Fruit fly (Drosophila melanogaster) whole organism, prepupa: ENCODE data around the gene hwt.
A peak's percentile ranks its signal among the peaks of the same experiment; 100 is the strongest.

ENCODE experiments used
- Blimp-1 ChIP-seq: fragments of 200-800 bp; sonication (Bioruptor generic); optimal IDR thresholded peaks from 3 replicates; lab custom pipeline; 2017; ENCODE audit warnings: missing biosample characterization, missing genetic modification characterization, mild to moderate bottlenecking, moderate library complexity, missing genetic modification reagents
- CG10631 ChIP-seq: fragments of 200-800 bp; sonication (Bioruptor generic); optimal IDR thresholded peaks from 2 replicates; lab custom pipeline; 2016; ENCODE audit warnings: missing biosample characterization, missing genetic modification characterization
- CG10669 ChIP-seq: fragments of 200-800 bp; sonication (Bioruptor generic); optimal IDR thresholded peaks from 3 replicates; lab custom pipeline; 2018; ENCODE audit warnings: missing biosample characterization, mild to moderate bottlenecking, missing genetic modification characterization, moderate library complexity
- CG11294 ChIP-seq: fragments of 200-800 bp; sonication (Bioruptor generic); IDR thresholded peaks from 2 replicates; pipeline ENCODE4 v1.3.6; 2022; ENCODE audit warnings: missing biosample characterization, missing genetic modification characterization
- CG11902 ChIP-seq: fragments of 200-800 bp; sonication (Bioruptor generic); optimal IDR thresholded peaks from 3 replicates; lab custom pipeline; 2016; ENCODE audit warnings: missing biosample characterization, missing genetic modification characterization
- CG15336 ChIP-seq: fragments of 200-800 bp; sonication (Bioruptor generic); IDR thresholded peaks from 2 replicates; pipeline ENCODE4 v1.3.6; 2022; ENCODE audit warnings: missing biosample characterization, missing genetic modification characterization
- CG3032 ChIP-seq: fragments of 200-800 bp; optimal IDR thresholded peaks from 2 replicates; lab custom pipeline; 2019; ENCODE audit warnings: missing biosample characterization, mild to moderate bottlenecking, missing genetic modification characterization, moderate library complexity
- CG31627 ChIP-seq: fragments of 200-800 bp; sonication (Bioruptor generic); optimal IDR thresholded peaks from 3 replicates; lab custom pipeline; 2016; ENCODE audit warnings: missing biosample characterization, missing genetic modification characterization
- CG32006 ChIP-seq: fragments of 200-800 bp; sonication (Bioruptor generic); optimal IDR thresholded peaks from 3 replicates; lab custom pipeline; 2017; ENCODE audit warnings: missing biosample characterization, mild to moderate bottlenecking, missing genetic modification characterization
- CG34406 ChIP-seq: fragments of 200-800 bp; sonication (Bioruptor generic); optimal IDR thresholded peaks from 3 replicates; lab custom pipeline; 2016; ENCODE audit warnings: missing biosample characterization, missing genetic modification characterization
- CG3919 ChIP-seq: fragments of 200-800 bp; sonication (Bioruptor generic); optimal IDR thresholded peaks from 3 replicates; lab custom pipeline; 2016; ENCODE audit warnings: missing biosample characterization, missing genetic modification characterization
- CG4318 ChIP-seq: fragments of 200-800 bp; sonication (Bioruptor generic); optimal IDR thresholded peaks from 3 replicates; lab custom pipeline; 2017; ENCODE audit warnings: missing biosample characterization, mild to moderate bottlenecking, missing genetic modification characterization
- CG6163 ChIP-seq: fragments of 200-800 bp; sonication (Bioruptor generic); IDR thresholded peaks from 3 replicates; pipeline ENCODE4 v1.3.6; 2022; ENCODE audit warnings: missing biosample characterization, missing genetic modification characterization
- CG6276 ChIP-seq: fragments of 200-800 bp; sonication (Bioruptor generic); optimal IDR thresholded peaks from 2 replicates; lab custom pipeline; 2017; ENCODE audit warnings: missing biosample characterization, mild to moderate bottlenecking, missing genetic modification characterization
- CG6792 ChIP-seq: fragments of 200-800 bp; sonication (Bioruptor generic); optimal IDR thresholded peaks from 3 replicates; lab custom pipeline; 2016; ENCODE audit warnings: missing biosample characterization, missing genetic modification characterization
- CG6808 ChIP-seq: fragments of 200-800 bp; sonication (Bioruptor generic); optimal IDR thresholded peaks from 3 replicates; lab custom pipeline; 2017; ENCODE audit warnings: missing biosample characterization, missing genetic modification characterization, mild to moderate bottlenecking, moderate library complexity, missing genetic modification reagents
- CG6854 ChIP-seq: fragments of 200-800 bp; sonication (Bioruptor generic); optimal IDR thresholded peaks from 2 replicates; lab custom pipeline; 2017; ENCODE audit warnings: missing biosample characterization, mild to moderate bottlenecking, missing genetic modification characterization
- CG7368 ChIP-seq: fragments of 200-800 bp; sonication (Bioruptor generic); optimal IDR thresholded peaks from 3 replicates; lab custom pipeline; 2016; ENCODE audit warnings: missing biosample characterization, missing genetic modification characterization
- CG8119 ChIP-seq: fragments of 200-800 bp; sonication (Bioruptor generic); IDR thresholded peaks from 3 replicates; pipeline ENCODE4 v1.3.6; 2022; ENCODE audit warnings: missing biosample characterization, missing genetic modification characterization
- CG8632 ChIP-seq: fragments of 200-800 bp; sonication (Bioruptor generic); optimal IDR thresholded peaks from 3 replicates; lab custom pipeline; 2016; ENCODE audit warnings: missing biosample characterization, missing genetic modification characterization
- Eip75B ChIP-seq: fragments of 200-800 bp; sonication (Bioruptor generic); optimal IDR thresholded peaks from 3 replicates; lab custom pipeline; 2016; ENCODE audit warnings: missing biosample characterization, missing genetic modification characterization
- Eip78C ChIP-seq: fragments of 200-800 bp; sonication (Bioruptor generic); peaks from one replicate; lab custom pipeline; 2016; ENCODE audit warnings: missing biosample characterization, missing genetic modification characterization
- Eip93F ChIP-seq: fragments of 200-800 bp; sonication (Bioruptor generic); optimal IDR thresholded peaks from 2 replicates; lab custom pipeline; 2016; ENCODE audit warnings: missing biosample characterization, mild to moderate bottlenecking, missing genetic modification characterization
- Ets96B ChIP-seq: fragments of 200-800 bp; optimal IDR thresholded peaks from 2 replicates; lab custom pipeline; 2019; ENCODE audit warnings: missing biosample characterization, mild to moderate bottlenecking, missing genetic modification characterization, moderate library complexity
- Gug ChIP-seq: fragments of 200-800 bp; sonication (Bioruptor generic); IDR thresholded peaks from 2 replicates; pipeline ENCODE4 v1.3.6; 2022; ENCODE audit warnings: missing biosample characterization, missing genetic modification characterization
- Hr39 ChIP-seq: fragments of 200-800 bp; sonication (Bioruptor generic); optimal IDR thresholded peaks from 2 replicates; lab custom pipeline; 2016; ENCODE audit warnings: missing biosample characterization, missing genetic modification characterization
- Hr4 ChIP-seq: fragments of 200-800 bp; sonication (Bioruptor generic); optimal IDR thresholded peaks from 3 replicates; lab custom pipeline; 2016; ENCODE audit warnings: missing biosample characterization, missing genetic modification characterization
- Met ChIP-seq: fragments of 200-800 bp; sonication (Bioruptor generic); optimal IDR thresholded peaks from 3 replicates; lab custom pipeline; 2016; ENCODE audit warnings: missing biosample characterization, missing genetic modification characterization
- OdsH ChIP-seq: fragments of 200-800 bp; sonication (Bioruptor generic); optimal IDR thresholded peaks from 3 replicates; lab custom pipeline; 2016; ENCODE audit warnings: missing biosample characterization, missing genetic modification characterization
- Smox ChIP-seq: fragments of 200-800 bp; sonication (Bioruptor generic); optimal IDR thresholded peaks from 3 replicates; lab custom pipeline; 2016; ENCODE audit warnings: missing biosample characterization, missing genetic modification characterization
- Sox102F ChIP-seq: fragments of 200-800 bp; sonication (Bioruptor generic); optimal IDR thresholded peaks from 2 replicates; lab custom pipeline; 2016; ENCODE audit warnings: missing biosample characterization, mild to moderate bottlenecking, missing genetic modification characterization
- Sox15 ChIP-seq: fragments of 200-800 bp; sonication (Bioruptor generic); optimal IDR thresholded peaks from 3 replicates; lab custom pipeline; 2016; ENCODE audit warnings: missing biosample characterization, missing genetic modification characterization
- achi ChIP-seq: fragments of 200-800 bp; sonication (Bioruptor generic); optimal IDR thresholded peaks from 3 replicates; lab custom pipeline; 2016; ENCODE audit warnings: missing biosample characterization, missing genetic modification characterization
- acj6 ChIP-seq: fragments of 200-800 bp; sonication (Bioruptor generic); optimal IDR thresholded peaks from 3 replicates; lab custom pipeline; 2016; ENCODE audit warnings: missing biosample characterization, missing genetic modification characterization
- cyc ChIP-seq: fragments of 200-800 bp; sonication (Bioruptor generic); optimal IDR thresholded peaks from 3 replicates; lab custom pipeline; 2016; ENCODE audit warnings: missing biosample characterization, missing genetic modification characterization
- dac ChIP-seq: fragments of 200-800 bp; sonication (Bioruptor generic); optimal IDR thresholded peaks from 2 replicates; lab custom pipeline; 2017; ENCODE audit warnings: missing biosample characterization, mild to moderate bottlenecking, missing genetic modification characterization
- dsx ChIP-seq: fragments of 200-800 bp; optimal IDR thresholded peaks from 3 replicates; lab custom pipeline; 2019; ENCODE audit warnings: missing biosample characterization, mild to moderate bottlenecking, missing genetic modification characterization, moderate library complexity; ENCODE audit not compliant: poor library complexity, severe bottlenecking
- eg ChIP-seq: fragments of 200-800 bp; sonication (Bioruptor generic); IDR thresholded peaks from 3 replicates; pipeline ENCODE4 v1.3.6; 2022; ENCODE audit warnings: missing biosample characterization, missing genetic modification characterization
- esn ChIP-seq: fragments of 200-800 bp; sonication (Bioruptor generic); optimal IDR thresholded peaks from 2 replicates; lab custom pipeline; 2016; ENCODE audit warnings: missing biosample characterization, mild to moderate bottlenecking, missing genetic modification characterization, moderate library complexity
- fkh ChIP-seq: fragments of 200-800 bp; sonication (Bioruptor generic); optimal IDR thresholded peaks from 3 replicates; lab custom pipeline; 2017; ENCODE audit warnings: missing biosample characterization, mild to moderate bottlenecking, missing genetic modification characterization, moderate library complexity
- lz ChIP-seq: fragments of 200-800 bp; sonication (Bioruptor generic); optimal IDR thresholded peaks from 3 replicates; lab custom pipeline; 2016; ENCODE audit warnings: missing biosample characterization, missing genetic modification characterization
- net ChIP-seq: fragments of 200-800 bp; sonication (Bioruptor generic); optimal IDR thresholded peaks from 3 replicates; lab custom pipeline; 2016; ENCODE audit warnings: missing biosample characterization, missing genetic modification characterization
- pdm3 ChIP-seq: fragments of 200-800 bp; sonication (Bioruptor generic); optimal IDR thresholded peaks from 3 replicates; lab custom pipeline; 2016; ENCODE audit warnings: missing biosample characterization, missing genetic modification characterization
- salr ChIP-seq, 2 experiments: fragments of 200-800 bp; sonication (Bioruptor generic); optimal IDR thresholded peaks; 3 replicates each; lab custom pipeline; 2016 to 2018; ENCODE audit warnings: missing biosample characterization in 2 of 2, missing genetic modification characterization in 2 of 2, mild to moderate bottlenecking in 1 of 2
- ss ChIP-seq, 2 experiments: fragments of 200-800 bp; sonication (Bioruptor generic); optimal IDR thresholded peaks; 2 replicates in 1 of 2; 3 replicates in 1 of 2; lab custom pipeline; 2017 to 2018; ENCODE audit warnings: mild to moderate bottlenecking in 2 of 2, missing biosample characterization in 2 of 2, missing genetic modification characterization in 2 of 2, moderate library complexity in 1 of 2
- svp ChIP-seq: fragments of 200-800 bp; sonication (Bioruptor generic); peaks from one replicate; lab custom pipeline; 2016; ENCODE audit warnings: missing biosample characterization, missing genetic modification characterization
- vri ChIP-seq: fragments of 200-800 bp; sonication (Bioruptor generic); optimal IDR thresholded peaks from 3 replicates; lab custom pipeline; 2016; ENCODE audit warnings: missing biosample characterization, mild to moderate bottlenecking, missing genetic modification characterization

hwt gene

DNA sequence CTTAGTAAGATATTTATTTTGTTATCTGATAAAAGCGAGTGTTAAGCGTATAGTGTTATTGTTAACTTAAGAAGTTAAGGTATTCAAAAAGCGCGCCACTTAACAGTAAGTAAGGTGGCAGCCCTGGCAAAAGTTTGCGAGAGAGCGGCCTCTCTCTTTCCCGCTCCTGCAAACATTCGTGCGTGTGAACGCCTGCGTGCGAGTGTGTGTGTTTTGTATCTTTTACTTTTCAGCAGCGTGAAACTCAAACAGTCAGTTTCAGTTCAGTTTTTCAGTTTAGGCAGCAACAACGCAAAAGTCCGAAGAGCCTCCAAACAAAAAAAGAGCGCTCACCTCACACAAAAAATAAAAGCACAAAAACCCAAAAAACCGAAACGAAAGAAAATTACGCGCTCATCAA, 96.8 kb downstream of the hwt start (continued):
- no peak for TF ChIP-seq Eip93F (GFP tag; lab: Kevin White, UChicago)
- no peak for TF ChIP-seq CG7368 (GFP tag; lab: Kevin White, UChicago)
- no peak for TF ChIP-seq Blimp-1
- peak; percentile 17 for TF ChIP-seq Eip75B (GFP tag; lab: Kevin White, UChicago)
- TF ChIP-seq OdsH (GFP tag; lab: Kevin White, UChicago) = no peak
- TF ChIP-seq Met (GFP tag; lab: Kevin White, UChicago) = no peak
- TF ChIP-seq ss (GFP tag; optimal IDR thresholded peaks at IDR 0.05; lab: Kevin White, UChicago) = peak in 1 of 2 experiments; percentile 7
- peak; percentile 63; the same call in 2 of the 3 replicates for TF ChIP-seq eg (GFP tag; lab: Robert Waterston, UW)
- TF ChIP-seq CG6792 (GFP tag; lab: Kevin White, UChicago) = no peak
- no peak for TF ChIP-seq Sox15 (GFP tag; lab: Kevin White, UChicago)
- TF ChIP-seq Sox102F (GFP tag; lab: Kevin White, UChicago) = peak; percentile 22
- TF ChIP-seq CG15336 (GFP tag; lab: Robert Waterston, UW) = no peak
- TF ChIP-seq, all 60 proteins: peak for 11

DNA sequence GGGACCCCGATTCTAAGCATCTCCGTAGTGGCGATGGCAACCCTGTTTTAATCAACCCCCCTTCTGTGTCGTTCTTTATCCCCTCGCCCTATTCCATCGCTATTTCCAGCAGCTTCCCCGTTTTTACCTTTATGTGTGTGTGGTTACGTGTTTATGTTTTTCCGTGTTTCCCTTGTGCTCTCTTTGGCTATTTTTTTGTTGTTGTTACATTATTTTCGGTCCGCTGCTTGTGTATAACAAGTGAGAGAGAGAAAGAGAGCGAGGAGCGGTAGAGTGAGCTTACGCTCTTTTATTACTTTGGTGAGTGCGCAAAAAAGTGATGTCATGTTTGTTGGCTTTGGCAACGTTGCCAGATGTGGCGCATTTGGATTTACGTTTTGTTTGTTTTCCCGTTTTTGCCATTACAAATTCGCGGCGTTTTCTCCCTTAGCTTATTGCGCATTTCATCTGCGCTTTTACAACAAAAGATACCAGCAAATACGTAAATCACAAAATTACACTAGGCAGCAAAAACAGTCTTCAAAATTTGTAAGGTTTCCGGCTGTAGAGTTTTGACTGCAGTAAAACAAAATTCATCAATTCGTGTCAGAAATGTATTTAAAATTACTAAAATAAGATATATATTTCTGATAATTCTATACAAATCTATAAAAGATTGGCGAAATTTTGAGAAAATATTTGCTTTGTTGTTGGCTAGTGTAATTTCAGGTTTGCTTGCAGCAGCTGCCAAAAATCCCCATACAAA, 97.9 kb downstream of the hwt start:
- no peak for TF ChIP-seq dac (GFP tag; lab: Kevin White, UChicago)
- no peak for TF ChIP-seq CG11294 (GFP tag; lab: Robert Waterston, UW)
- TF ChIP-seq OdsH (GFP tag; lab: Kevin White, UChicago) = peak; percentile 23
- TF ChIP-seq CG6808 (GFP tag; lab: Kevin White, UChicago) = no peak
- peak; percentile 25 for TF ChIP-seq CG31627 (GFP tag; lab: Kevin White, UChicago)
- peak; percentile 32 for TF ChIP-seq CG6276
- TF ChIP-seq CG10631 = peak; percentile 11
- TF ChIP-seq dsx = no peak
- TF ChIP-seq CG6163 (GFP tag; lab: Robert Waterston, UW) = peak; percentile 56; the same call in 2 of the 3 replicates
- peak; percentile 34 for TF ChIP-seq CG10669 (GFP tag; lab: Kevin White, UChicago)
- TF ChIP-seq Gug (GFP tag; lab: Robert Waterston, UW) = peak; percentile 26; the same call in 1 of the 2 replicates
- TF ChIP-seq CG8632 (GFP tag; lab: Kevin White, UChicago) = peak; percentile 45
- TF ChIP-seq eg (GFP tag; lab: Robert Waterston, UW) = peak; percentile 59
- peak; percentile 43 for TF ChIP-seq achi
- no peak for TF ChIP-seq CG3919
- TF ChIP-seq Eip78C (GFP tag; lab: Kevin White, UChicago) = peak; percentile 65
- TF ChIP-seq pdm3 (GFP tag; lab: Kevin White, UChicago) = no peak
- peak; percentile 46 for TF ChIP-seq acj6
- no peak for TF ChIP-seq Eip93F (GFP tag; lab: Kevin White, UChicago)
- peak; percentile 27 for TF ChIP-seq Hr39 (GFP tag; lab: Kevin White, UChicago)
- peak; percentile 29 for TF ChIP-seq Sox102F (GFP tag; lab: Kevin White, UChicago)
- TF ChIP-seq CG8119 (GFP tag; lab: Robert Waterston, UW) = peak; percentile 64
- no peak for TF ChIP-seq CG4318 (GFP tag; lab: Kevin White, UChicago)
- peak; percentile 49 for TF ChIP-seq CG34406
- peak in 1 of 2 experiments; percentile 9 for TF ChIP-seq salr (GFP tag; optimal IDR thresholded peaks at IDR 0.05; lab: Kevin White, UChicago)
- TF ChIP-seq ss (GFP tag; optimal IDR thresholded peaks at IDR 0.05; lab: Kevin White, UChicago) = no peak
- peak; percentile 67 for TF ChIP-seq vri
- peak; percentile 20 for TF ChIP-seq Smox (GFP tag; lab: Kevin White, UChicago)
- peak; percentile 32 for TF ChIP-seq esn (GFP tag; lab: Kevin White, UChicago)
- TF ChIP-seq svp = peak; percentile 72
- peak; percentile 8 for TF ChIP-seq cyc (GFP tag; lab: Kevin White, UChicago)
- TF ChIP-seq Met (GFP tag; lab: Kevin White, UChicago) = peak; percentile 24
- TF ChIP-seq CG32006 (GFP tag; lab: Kevin White, UChicago) = peak; percentile 55
- peak; percentile 8 for TF ChIP-seq net
- TF ChIP-seq CG11902 (GFP tag; lab: Kevin White, UChicago) = peak; percentile 17
- peak; percentile 57 for TF ChIP-seq CG15336 (GFP tag; lab: Robert Waterston, UW)
- TF ChIP-seq Sox15 (GFP tag; lab: Kevin White, UChicago) = no peak
- peak; percentile 23 for TF ChIP-seq CG3032
- peak; percentile 37 for TF ChIP-seq Hr4
- TF ChIP-seq CG6854 (GFP tag; lab: Kevin White, UChicago) = no peak
- peak; percentile 3 for TF ChIP-seq Ets96B
- peak; percentile 23 for TF ChIP-seq lz (GFP tag; lab: Kevin White, UChicago)
- TF ChIP-seq fkh (GFP tag; lab: Kevin White, UChicago) = peak; percentile 71
